Worm (Caenorhabditis elegans): Measurements from ENCODE around the gene str-3.
A peak's percentile ranks its signal among the peaks of the same experiment; 100 is the strongest.

str-3 gene

DNA sequence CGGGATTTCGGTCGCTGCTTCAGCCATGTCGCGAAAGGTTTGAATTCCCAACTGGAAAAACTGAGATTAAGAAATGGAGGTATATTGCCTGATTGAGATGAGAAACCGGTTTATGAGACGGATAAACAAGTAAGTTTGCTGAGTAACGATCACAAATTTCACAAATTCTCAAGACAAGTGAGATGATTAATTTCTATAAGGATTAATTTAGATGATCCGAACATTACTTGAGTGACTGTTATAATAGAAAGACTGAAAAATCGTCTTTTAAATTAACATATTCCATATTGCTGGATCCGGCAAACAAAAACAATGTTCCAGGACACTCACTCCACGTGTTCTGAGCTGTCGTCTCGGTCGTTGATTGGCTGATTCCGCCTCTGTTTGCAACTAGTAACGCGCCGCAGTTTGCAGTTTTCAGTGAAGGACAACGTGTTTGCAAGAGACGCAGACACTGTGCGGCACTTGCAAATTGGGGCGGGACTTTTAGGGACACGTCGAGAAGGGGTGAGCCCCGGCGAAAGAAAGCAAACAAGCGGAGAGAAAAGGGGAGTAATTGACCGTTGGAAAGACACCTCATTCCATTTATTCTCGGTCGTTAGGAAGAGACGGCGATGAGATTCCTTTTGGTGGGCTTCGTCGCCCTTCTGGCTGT lies 18.8 kb upstream of the str-3 start, which contains the start of the genes imp-2 and enpl-1:
Gene imp-2, minus strand, starts transcription at position 51 of the 655 bp plus-strand sequence.
Gene enpl-1, plus strand, starts transcription at position 462 of the 655 bp plus-strand sequence.
- TF ChIP-seq mec-3 (tag; optimal IDR thresholded peaks at IDR 0.05; ENCODE audit: borderline replicate concordance) (no peak), ztf-16 (tag; optimal IDR thresholded peaks at IDR 0.05) (peak; percentile 50), syd-9 (tag; optimal IDR thresholded peaks at IDR 0.05) (peak; percentile 42), ttx-3 (tag; optimal IDR thresholded peaks at IDR 0.05) (peak; percentile 20), unc-55 (GFP tag; optimal IDR thresholded peaks at IDR 0.05) (peak; percentile 50), eyg-1 (tag; optimal IDR thresholded peaks at IDR 0.05) (no peak), hlh-8 (tag; optimal IDR thresholded peaks at IDR 0.05) (peak; percentile 42), madf-2 (tag; optimal IDR thresholded peaks at IDR 0.05) (peak; percentile 28), ceh-34 (tag; optimal IDR thresholded peaks at IDR 0.05) (peak; percentile 80), F13H6.1 (tag; optimal IDR thresholded peaks at IDR 0.05) (peak; percentile 39), ceh-14 (tag; optimal IDR thresholded peaks at IDR 0.05) (peak; percentile 46), C38D4.7 (GFP tag; optimal IDR thresholded peaks at IDR 0.05) (no peak), ceh-24 (tag; optimal IDR thresholded peaks at IDR 0.05) (no peak), C08G9.2 (tag; optimal IDR thresholded peaks at IDR 0.05) (peak; percentile 49), unc-3 (GFP tag; conservative IDR thresholded peaks at IDR 0.05) (peak; percentile 12; the same call in 1 of the 2 replicates), unc-3 (tag; optimal IDR thresholded peaks at IDR 0.05) (peak; percentile 13), ceh-22 (tag; optimal IDR thresholded peaks at IDR 0.05) (peak; percentile 6), dve-1 (tag; optimal IDR thresholded peaks at IDR 0.05) (peak; percentile 51), dmd-4 (tag; optimal IDR thresholded peaks at IDR 0.05; ENCODE audit: borderline replicate concordance) (no peak), ahr-1 (tag; optimal IDR thresholded peaks at IDR 0.05) (no peak), ref-2 (tag; optimal IDR thresholded peaks at IDR 0.05) (peak; percentile 85), sdc-2 (tag; optimal IDR thresholded peaks at IDR 0.05) (peak; percentile 51), gmeb-2 (tag; optimal IDR thresholded peaks at IDR 0.05) (no peak), ceh-18 (tag; optimal IDR thresholded peaks at IDR 0.05) (peak; percentile 61), K09A11.1 (tag; optimal IDR thresholded peaks at IDR 0.05; ENCODE audit: insufficient read depth) (peak; percentile 60), elt-4 (tag; optimal IDR thresholded peaks at IDR 0.05) (no peak), pax-1 (tag; optimal IDR thresholded peaks at IDR 0.05) (peak; percentile 51), che-1 (tag; optimal IDR thresholded peaks at IDR 0.05) (no peak), elt-2 (tag; optimal IDR thresholded peaks at IDR 0.05) (peak; percentile 66), ceh-2 (tag; optimal IDR thresholded peaks at IDR 0.05) (peak; percentile 50), ceh-31 (tag; optimal IDR thresholded peaks at IDR 0.05) (peak; percentile 91), pros-1 (tag; optimal IDR thresholded peaks at IDR 0.05) (peak; percentile 74), ets-4 (tag; optimal IDR thresholded peaks at IDR 0.05) (peak; percentile 11), ceh-19 (GFP tag; optimal IDR thresholded peaks at IDR 0.05) (peak; percentile 53), tbx-7 (tag; optimal IDR thresholded peaks at IDR 0.05) (peak; percentile 58), unc-42 (tag; optimal IDR thresholded peaks at IDR 0.05) (peak; percentile 83), nfya-1 (tag; optimal IDR thresholded peaks at IDR 0.05) (peak; percentile 100), unc-86 (tag; optimal IDR thresholded peaks at IDR 0.05) (no peak), tbx-2 (tag; optimal IDR thresholded peaks at IDR 0.05) (peak; percentile 93), fkh-6 (tag; optimal IDR thresholded peaks at IDR 0.05) (no peak), sox-4 (tag; optimal IDR thresholded peaks at IDR 0.05) (peak; percentile 25), pqm-1 (tag; optimal IDR thresholded peaks at IDR 0.05) (peak; percentile 61), hlh-30 (tag; optimal IDR thresholded peaks at IDR 0.05; ENCODE audit: insufficient read depth) (peak; percentile 81), ceh-48 (tag; optimal IDR thresholded peaks at IDR 0.05) (no peak)
